Worm (Caenorhabditis elegans) whole organism, midembryonic: ENCODE results near the gene Y116F11B.9.

ENCODE experiments used
- T22C8.4 ChIP-seq: fragments of 200-800 bp; sonication (Bioruptor generic); IDR thresholded peaks from 2 replicates; pipeline ENCODE4 v1.3.6; 2022; ENCODE audit warnings: missing genetic modification characterization, missing compliant biosample characterization
- cog-1 ChIP-seq: sonication (generic microtip); optimal IDR thresholded peaks from 2 replicates; lab custom pipeline; 2016; ENCODE audit warnings: missing genetic modification characterization, missing compliant biosample characterization
- flt-1 ChIP-seq: fragments of 200-800 bp; sonication (Bioruptor generic); IDR thresholded peaks from 2 replicates; pipeline ENCODE4 v1.3.6; 2022; ENCODE audit warnings: missing genetic modification characterization, missing compliant biosample characterization
- med-1 ChIP-seq: sonication (generic microtip); optimal IDR thresholded peaks from 2 replicates; lab custom pipeline; 2017; ENCODE audit warnings: missing genetic modification characterization, mild to moderate bottlenecking, missing compliant biosample characterization, antibody characterized with exemption, missing genetic modification reagents; ENCODE audit not compliant: insufficient read depth
- ref-1 ChIP-seq: fragments of 200-800 bp; sonication (Bioruptor generic); conservative IDR thresholded peaks from 2 replicates; pipeline ENCODE4 v1.3.6; 2022; ENCODE audit warnings: missing genetic modification reagents, missing genetic modification characterization, missing compliant biosample characterization
- tab-1 ChIP-seq: fragments of 200-800 bp; sonication (Bioruptor generic); IDR thresholded peaks from 2 replicates; pipeline ENCODE4 v1.3.6; 2022; ENCODE audit warnings: missing genetic modification characterization, missing compliant biosample characterization
- ztf-23 ChIP-seq: fragments of 200-800 bp; sonication (Bioruptor generic); IDR thresholded peaks from 2 replicates; pipeline ENCODE4 v1.3.6; 2022; ENCODE audit warnings: missing genetic modification reagents, missing genetic modification characterization, missing compliant biosample characterization

ce11 chrV:19827481-19827880 is 40.3 kb downstream of the Y116F11B.9 start:
- TF ChIP-seq cog-1 (no peak), ztf-23 (no peak), tab-1 (GFP tag; lab: Robert Waterston, UW) (no peak), flt-1 (no peak), med-1 (GFP tag; lab: Kevin White, UChicago) (no peak), ref-1 (no peak), T22C8.4 (no peak)
